Worm (Caenorhabditis elegans) whole organism, L1 larva: ENCODE data around the gene C49C8.2.

Experiments used
- F16B12.6 ChIP-seq: fragments of 150-350 bp; optimal IDR thresholded peaks from 2 replicates; lab custom pipeline; 2014; ENCODE audit warnings: missing biosample characterization, missing genetic modification characterization
- Y116A8C.19 ChIP-seq: sonication (generic microtip); optimal IDR thresholded peaks from 2 replicates; lab custom pipeline; 2016; ENCODE audit warnings: missing compliant biosample characterization, missing genetic modification characterization, borderline replicate concordance
- alr-1 ChIP-seq: fragments of 200-800 bp; sonication (Bioruptor generic); optimal IDR thresholded peaks from 2 replicates; lab custom pipeline; 2018; ENCODE audit warnings: borderline replicate concordance, mild to moderate bottlenecking, missing genetic modification characterization, missing compliant biosample characterization
- blmp-1 ChIP-seq: fragments of 150-350 bp; optimal IDR thresholded peaks from 2 replicates; lab custom pipeline; 2014; ENCODE audit warnings: missing biosample characterization, missing genetic modification characterization
- ces-1 ChIP-seq: fragments of 150-350 bp; optimal IDR thresholded peaks from 2 replicates; lab custom pipeline; 2014; ENCODE audit warnings: missing biosample characterization, missing genetic modification reagents, missing genetic modification characterization
- dsc-1 ChIP-seq: sonication (generic microtip); optimal IDR thresholded peaks from 2 replicates; lab custom pipeline; 2016; ENCODE audit warnings: mild to moderate bottlenecking, missing genetic modification characterization, missing compliant biosample characterization
- efl-3 ChIP-seq: fragments of 200-800 bp; sonication (Bioruptor generic); optimal IDR thresholded peaks from 2 replicates; lab custom pipeline; 2018; ENCODE audit warnings: mild to moderate bottlenecking, missing genetic modification characterization, missing compliant biosample characterization
- elt-3 ChIP-seq, 6 experiments: fragments of 150-350 bp in 1 of 6; sonication (generic microtip); optimal IDR thresholded peaks; 2 replicates each; lab custom pipeline; 2017 to 2018; ENCODE audit warnings: missing biosample characterization in 6 of 6, missing genetic modification characterization in 6 of 6, inconsistent platforms in 1 of 6
- ets-5 ChIP-seq: fragments of 200-800 bp; sonication (Bioruptor generic); IDR thresholded peaks from 2 replicates; pipeline ENCODE4 v1.3.6; 2022; ENCODE audit warnings: missing genetic modification characterization, missing compliant biosample characterization
- fkh-10 ChIP-seq: sonication (generic microtip); optimal IDR thresholded peaks from 2 replicates; lab custom pipeline; 2017; ENCODE audit warnings: missing biosample characterization, missing genetic modification reagents, missing genetic modification characterization
- fkh-8 ChIP-seq: sonication (generic microtip); optimal IDR thresholded peaks from 2 replicates; lab custom pipeline; 2016; ENCODE audit warnings: mild to moderate bottlenecking, missing genetic modification characterization, missing compliant biosample characterization
- grh-1 ChIP-seq: fragments of 200-800 bp; sonication (Bioruptor generic); IDR thresholded peaks from 2 replicates; pipeline ENCODE4 v1.3.6; 2022; ENCODE audit warnings: missing genetic modification reagents, missing genetic modification characterization, missing compliant biosample characterization
- hlh-17 ChIP-seq: fragments of 200-800 bp; sonication (Bioruptor generic); optimal IDR thresholded peaks from 2 replicates; lab custom pipeline; 2018; ENCODE audit warnings: missing genetic modification characterization, mild to moderate bottlenecking, missing compliant biosample characterization, moderate library complexity, borderline replicate concordance
- hlh-4 ChIP-seq: sonication (generic microtip); optimal IDR thresholded peaks from 2 replicates; lab custom pipeline; 2016; ENCODE audit warnings: mild to moderate bottlenecking, missing genetic modification characterization, missing compliant biosample characterization
- hpl-2 ChIP-seq: fragments of 150-350 bp; optimal IDR thresholded peaks from 2 replicates; lab custom pipeline; 2014; ENCODE audit warnings: missing biosample characterization, missing genetic modification reagents, missing genetic modification characterization
- jun-1 ChIP-seq: fragments of 150-350 bp; optimal IDR thresholded peaks from 2 replicates; lab custom pipeline; 2014; ENCODE audit warnings: missing biosample characterization, missing genetic modification reagents, missing genetic modification characterization
- lin-14 ChIP-seq: fragments of 200-800 bp; sonication (Bioruptor generic); optimal IDR thresholded peaks from 2 replicates; lab custom pipeline; 2018; ENCODE audit warnings: mild to moderate bottlenecking, missing genetic modification characterization, moderate library complexity, missing compliant biosample characterization
- lin-15B ChIP-seq: fragments of 150-350 bp; sonication (generic microtip); optimal IDR thresholded peaks from 3 replicates; lab custom pipeline; 2014; ENCODE audit warnings: missing biosample characterization, missing genetic modification characterization
- lin-35 ChIP-seq, 2 experiments: fragments of 150-350 bp; optimal IDR thresholded peaks; 2 replicates each; lab custom pipeline; 2014; ENCODE audit warnings: missing biosample characterization in 2 of 2, missing genetic modification characterization in 2 of 2, missing genetic modification reagents in 2 of 2
- lin-39 ChIP-seq: fragments of 150-350 bp; optimal IDR thresholded peaks from 2 replicates; lab custom pipeline; 2014; ENCODE audit warnings: missing biosample characterization, missing genetic modification reagents, missing genetic modification characterization
- lir-3 ChIP-seq: sonication (generic microtip); optimal IDR thresholded peaks from 2 replicates; lab custom pipeline; 2016; ENCODE audit warnings: mild to moderate bottlenecking, missing genetic modification characterization, moderate library complexity, missing compliant biosample characterization; ENCODE audit not compliant: poor library complexity
- lsy-2 ChIP-seq, 2 experiments: fragments of 150-350 bp; optimal IDR thresholded peaks; 2 replicates each; lab custom pipeline; 2014; ENCODE audit warnings: missing biosample characterization in 2 of 2, missing genetic modification characterization in 2 of 2
- mab-9 ChIP-seq: fragments of 200-800 bp; sonication (Bioruptor generic); IDR thresholded peaks from 2 replicates; pipeline ENCODE4 v1.3.6; 2022; ENCODE audit warnings: missing genetic modification reagents, missing genetic modification characterization, missing compliant biosample characterization
- mef-2 ChIP-seq: fragments of 150-350 bp; optimal IDR thresholded peaks from 2 replicates; lab custom pipeline; 2014; ENCODE audit warnings: missing biosample characterization, missing genetic modification characterization
- nhr-12 ChIP-seq: sonication (generic microtip); optimal IDR thresholded peaks from 2 replicates; lab custom pipeline; 2017; ENCODE audit warnings: missing biosample characterization, missing genetic modification characterization
- nhr-71 ChIP-seq: sonication (generic microtip); optimal IDR thresholded peaks from 2 replicates; lab custom pipeline; 2016; ENCODE audit warnings: mild to moderate bottlenecking, missing genetic modification characterization, moderate library complexity, missing compliant biosample characterization
- nhr-85 ChIP-seq: sonication (generic microtip); peaks from one replicate; lab custom pipeline; 2016; ENCODE audit warnings: missing genetic modification characterization, inconsistent platforms, missing compliant biosample characterization
- pag-3 ChIP-seq: sonication (generic microtip); optimal IDR thresholded peaks from 2 replicates; lab custom pipeline; 2017; ENCODE audit warnings: missing genetic modification characterization, mild to moderate bottlenecking, missing compliant biosample characterization, antibody characterized with exemption, borderline replicate concordance; ENCODE audit not compliant: insufficient read depth
- skn-1 ChIP-seq: fragments of 150-350 bp; optimal IDR thresholded peaks from 2 replicates; lab custom pipeline; 2014; ENCODE audit warnings: missing biosample characterization, missing genetic modification characterization
- sox-4 ChIP-seq: sonication (generic microtip); optimal IDR thresholded peaks from 2 replicates; lab custom pipeline; 2016; ENCODE audit warnings: missing genetic modification characterization, missing compliant biosample characterization
- sup-37 ChIP-seq: fragments of 200-800 bp; sonication (Bioruptor generic); optimal IDR thresholded peaks from 2 replicates; lab custom pipeline; 2018; ENCODE audit warnings: mild to moderate bottlenecking, missing genetic modification characterization, missing compliant biosample characterization
- tbx-2 ChIP-seq: sonication (generic microtip); optimal IDR thresholded peaks from 2 replicates; lab custom pipeline; 2016; ENCODE audit warnings: missing genetic modification characterization, missing compliant biosample characterization
- tlp-1 ChIP-seq: fragments of 150-350 bp; optimal IDR thresholded peaks from 2 replicates; lab custom pipeline; 2014; ENCODE audit warnings: missing biosample characterization, missing genetic modification characterization
- unc-30 ChIP-seq: sonication (generic microtip); optimal IDR thresholded peaks from 2 replicates; lab custom pipeline; 2017; ENCODE audit warnings: missing biosample characterization, missing genetic modification characterization
- unc-62 ChIP-seq: fragments of 150-350 bp; optimal IDR thresholded peaks from 2 replicates; lab custom pipeline; 2014; ENCODE audit warnings: missing biosample characterization, missing genetic modification reagents, missing genetic modification characterization
- vab-15 ChIP-seq: sonication (generic microtip); optimal IDR thresholded peaks from 2 replicates; lab custom pipeline; 2017; ENCODE audit warnings: missing genotype, mild to moderate bottlenecking, missing genetic modification characterization, missing compliant biosample characterization
- zag-1 ChIP-seq: fragments of 150-350 bp; optimal IDR thresholded peaks from 2 replicates; lab custom pipeline; 2014; ENCODE audit warnings: missing biosample characterization, missing genetic modification characterization
- zip-4 ChIP-seq: fragments of 200-800 bp; sonication (Bioruptor generic); optimal IDR thresholded peaks from 2 replicates; lab custom pipeline; 2018; ENCODE audit warnings: mild to moderate bottlenecking, missing genetic modification characterization, moderate library complexity, missing compliant biosample characterization
- ztf-11 ChIP-seq, 2 experiments: sonication (generic microtip); optimal IDR thresholded peaks; 2 replicates each; lab custom pipeline; 2016 to 2017; ENCODE audit warnings: missing genetic modification characterization in 2 of 2, missing biosample characterization in 1 of 2, missing compliant biosample characterization in 1 of 2

Gene C49C8.2

DNA sequence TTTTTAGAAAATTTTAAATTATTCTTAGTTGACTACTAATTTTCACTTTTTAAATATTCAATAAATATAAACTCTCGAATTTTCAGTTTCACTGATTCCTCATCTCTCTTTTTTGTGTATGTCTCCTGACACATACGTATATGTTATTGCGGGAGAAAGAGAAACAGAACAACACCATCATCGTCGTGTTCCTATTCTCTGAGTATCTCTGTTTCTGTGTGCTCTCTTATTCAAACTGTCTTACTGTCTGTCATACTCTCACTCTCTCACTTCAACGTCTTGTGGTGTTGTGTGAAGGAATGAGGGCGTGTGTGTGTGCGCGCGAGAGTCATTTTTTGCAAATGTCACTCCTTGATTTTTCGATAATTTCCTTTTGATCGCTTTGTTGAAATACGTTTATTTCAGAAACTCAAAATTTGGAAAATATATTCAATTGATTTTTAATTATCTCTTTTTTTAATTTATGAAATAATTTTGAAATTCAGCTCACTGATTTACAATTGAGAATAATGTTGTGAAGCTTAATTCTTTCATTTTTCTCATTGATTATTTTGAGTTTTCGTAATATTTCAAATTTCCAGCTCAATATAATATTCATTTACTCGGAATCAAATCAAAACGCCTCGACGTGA, 30.7 kb upstream of the C49C8.2 start, which contains the start of gene lin-49 (continued):
- TF ChIP-seq lsy-2 (tag; optimal IDR thresholded peaks at IDR 0.05; lab: Kevin White, UChicago), result peak; percentile 32 to 75
- TF ChIP-seq unc-62, result no peak
- no peak for TF ChIP-seq lin-39
- peak; percentile 49 for TF ChIP-seq lir-3
- TF ChIP-seq ztf-11 (tag; optimal IDR thresholded peaks at IDR 0.05; lab: Kevin White, UChicago), result no peak
- TF ChIP-seq lin-15B (tag; lab: Kevin White, UChicago), result no peak
- no peak for TF ChIP-seq mab-9
- TF ChIP-seq skn-1 (tag; lab: Kevin White, UChicago), result no peak
- TF ChIP-seq mef-2 (tag; lab: Kevin White, UChicago), result no peak
- TF ChIP-seq unc-30 (tag; lab: Kevin White, UChicago), result no peak
- peak; percentile 64 to 79 for TF ChIP-seq lin-35 (GFP tag; optimal IDR thresholded peaks at IDR 0.05; lab: Kevin White, UChicago)
- TF ChIP-seq hpl-2 (GFP tag; lab: Kevin White, UChicago), result no peak
- TF ChIP-seq grh-1 (GFP tag; lab: Robert Waterston, UW), result no peak
- no peak for TF ChIP-seq hlh-17 (GFP tag; lab: Kevin White, UChicago)
- no peak for TF ChIP-seq zip-4 (GFP tag; lab: Kevin White, UChicago)
- TF ChIP-seq sox-4 (tag; lab: Kevin White, UChicago), result no peak
- no peak for TF ChIP-seq alr-1 (tag; lab: Kevin White, UChicago)
- no peak for TF ChIP-seq fkh-10 (GFP tag; lab: Kevin White, UChicago)
- TF ChIP-seq nhr-71, result peak; percentile 76
- TF ChIP-seq vab-15, result no peak
- TF ChIP-seq tbx-2, result peak; percentile 42
- no peak for TF ChIP-seq tlp-1 (tag; lab: Kevin White, UChicago)
- TF ChIP-seq jun-1 (tag; lab: Kevin White, UChicago), result peak; percentile 9
- TF ChIP-seq hlh-4 (tag; lab: Kevin White, UChicago), result no peak
- TF ChIP-seq fkh-8 (tag; lab: Kevin White, UChicago), result peak; percentile 70
- no peak for TF ChIP-seq Y116A8C.19 (tag; lab: Kevin White, UChicago)
- TF ChIP-seq ets-5, result no peak
- peak; percentile 1 for TF ChIP-seq dsc-1
- no peak for TF ChIP-seq nhr-12 (tag; lab: Kevin White, UChicago)
- TF ChIP-seq efl-3 (GFP tag; lab: Kevin White, UChicago), result no peak
- TF ChIP-seq sup-37, result no peak

DNA sequence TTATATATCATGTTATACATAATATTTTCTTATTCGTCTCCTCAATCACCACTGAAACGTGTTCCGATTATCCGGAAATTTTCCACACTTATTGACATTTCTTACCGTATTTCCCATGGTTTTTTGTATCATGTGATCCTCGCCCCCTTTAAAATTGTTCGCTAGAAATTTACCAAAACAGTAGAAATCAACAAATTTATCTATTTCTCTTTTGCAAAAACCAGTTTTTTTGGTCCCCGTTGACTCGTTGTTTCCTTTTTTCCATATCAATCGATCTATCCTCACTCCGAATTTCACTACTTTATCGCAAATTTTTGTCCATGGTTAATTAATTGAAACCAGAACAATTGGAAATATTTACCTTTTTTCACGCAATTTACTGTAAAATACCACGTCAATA, 25.2 kb upstream of the C49C8.2 start:
- TF ChIP-seq lin-15B (tag; lab: Kevin White, UChicago), result no peak
- peak in 1 of 6 experiments; percentile 55 for TF ChIP-seq elt-3 (tag; optimal IDR thresholded peaks at IDR 0.05; lab: Kevin White, UChicago)
- TF ChIP-seq sox-4 (tag; lab: Kevin White, UChicago), result no peak
- TF ChIP-seq F16B12.6 (tag; lab: Kevin White, UChicago), result no peak
- no peak for TF ChIP-seq mef-2 (tag; lab: Kevin White, UChicago)
- no peak for TF ChIP-seq unc-62
- TF ChIP-seq zag-1 (tag; lab: Kevin White, UChicago), result no peak
- no peak for TF ChIP-seq vab-15
- peak; percentile 48 for TF ChIP-seq blmp-1 (tag; lab: Kevin White, UChicago)
- TF ChIP-seq nhr-85 (tag; lab: Kevin White, UChicago), result peak; percentile 70
- TF ChIP-seq hlh-17 (GFP tag; lab: Kevin White, UChicago), result no peak

DNA sequence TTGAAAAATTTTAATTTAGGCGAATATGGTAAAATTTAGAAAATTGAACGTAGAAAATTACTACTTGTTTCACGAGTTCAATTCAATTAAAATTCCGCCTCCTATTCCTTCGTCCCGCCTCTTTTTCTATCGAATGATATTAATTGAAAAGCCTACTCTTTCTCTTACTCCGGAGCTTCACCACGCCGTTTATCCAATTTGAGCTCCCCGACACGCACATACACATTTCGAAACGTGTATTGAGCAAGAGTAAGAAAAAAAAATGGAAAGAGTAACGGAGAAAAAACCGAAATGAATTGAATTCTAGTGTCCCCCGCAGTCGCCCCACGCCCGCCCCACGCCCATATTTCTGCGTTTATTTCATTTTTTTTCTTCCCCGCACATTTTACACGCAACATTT, 24.6 kb upstream of the C49C8.2 start:
- peak; percentile 68 for TF ChIP-seq lin-14 (GFP tag; lab: Kevin White, UChicago)
- TF ChIP-seq ces-1 (GFP tag; lab: Kevin White, UChicago), result peak; percentile 61
- TF ChIP-seq pag-3 (tag; lab: Kevin White, UChicago), result no peak
- TF ChIP-seq, all 84 proteins: peak for 2
